Worm (Caenorhabditis elegans): ENCODE data around the gene tag-267.

Gene tag-267

ce11 chrIII:658357-658756, 17.8 kb downstream of the tag-267 start, which contains the start of gene C09F5.1 (continued):
- no peak for TF ChIP-seq egl-27 (tag; optimal IDR thresholded peaks at IDR 0.05)
- TF ChIP-seq nhr-90 (tag; optimal IDR thresholded peaks at IDR 0.05; ENCODE audit: poor library complexity): peak; percentile 16

ce11 chrIII:665173-665757, 24.7 kb downstream of the tag-267 start, which contains the start of gene C09F5.3:
C09F5.3 (minus strand) TSS chrIII:665266.
- TF ChIP-seq C16A3.4 (tag; optimal IDR thresholded peaks at IDR 0.05) (no peak), nhr-71 (tag; optimal IDR thresholded peaks at IDR 0.05) (no peak), alr-1 (tag; optimal IDR thresholded peaks at IDR 0.05; ENCODE audit: borderline replicate concordance) (no peak), sox-4 (tag; optimal IDR thresholded peaks at IDR 0.05) (no peak), nhr-237 (tag; optimal IDR thresholded peaks at IDR 0.05) (no peak), mdl-1 (tag; optimal IDR thresholded peaks at IDR 0.05) (no peak)

- peak; percentile 48 for TF ChIP-seq ceh-8 (GFP tag; optimal IDR thresholded peaks at IDR 0.05)
- no peak for TF ChIP-seq pqm-1 (tag; optimal IDR thresholded peaks at IDR 0.05)
- peak; percentile 16 for TF ChIP-seq jun-1 (tag; optimal IDR thresholded peaks at IDR 0.05)
- TF ChIP-seq ztf-4 (tag; optimal IDR thresholded peaks at IDR 0.05): peak; percentile 58
- peak; percentile 40; the same call in 1 of the 2 replicates for TF ChIP-seq mab-9 (GFP tag; IDR thresholded peaks at IDR 0.05)
- TF ChIP-seq skn-1 (tag; optimal IDR thresholded peaks at IDR 0.05): peak; percentile 30
- TF ChIP-seq dsc-1 (tag; optimal IDR thresholded peaks at IDR 0.05): peak; percentile 70
- TF ChIP-seq mdl-1 (tag; optimal IDR thresholded peaks at IDR 0.05): peak in 1 of 2 experiments; percentile 34
- peak; percentile 79 for TF ChIP-seq snu-23 (GFP tag; optimal IDR thresholded peaks at IDR 0.05)
- TF ChIP-seq ceh-82 (tag; optimal IDR thresholded peaks at IDR 0.05): peak; percentile 57 to 91 (median 76)
- TF ChIP-seq nhr-20 (tag; optimal IDR thresholded peaks at IDR 0.05): peak; percentile 38
- TF ChIP-seq nhr-19 (GFP tag; conservative IDR thresholded peaks at IDR 0.05): 0 out of 2 replicates have a peak, but pooled peaks have one; percentile 9
- TF ChIP-seq unc-86 (tag; optimal IDR thresholded peaks at IDR 0.05): peak; percentile 86
- TF ChIP-seq ces-1 (GFP tag; optimal IDR thresholded peaks at IDR 0.05): peak; percentile 50
- TF ChIP-seq isw-1 (GFP tag; IDR thresholded peaks at IDR 0.05): peak; percentile 66
- no peak for TF ChIP-seq Y116A8C.19 (tag; optimal IDR thresholded peaks at IDR 0.05; ENCODE audit: borderline replicate concordance)
- peak; percentile 79 for TF ChIP-seq nhr-47 (tag; optimal IDR thresholded peaks at IDR 0.05)
- TF ChIP-seq dpl-1 (GFP tag; optimal IDR thresholded peaks at IDR 0.05): peak in 1 of 3 experiments; percentile 29
- TF ChIP-seq zag-1 (tag; optimal IDR thresholded peaks at IDR 0.05): no peak
- no peak for TF ChIP-seq efl-3 (GFP tag; optimal IDR thresholded peaks at IDR 0.05)
- peak; percentile 8 for TF ChIP-seq lin-13 (GFP tag; optimal IDR thresholded peaks at IDR 0.05)
- peak; percentile 42 to 47 for TF ChIP-seq efl-1 (optimal IDR thresholded peaks at IDR 0.05)
- no peak for TF ChIP-seq efl-1 (GFP tag; optimal IDR thresholded peaks at IDR 0.05 in 1 of 2)
- TF ChIP-seq nhr-237 (tag; optimal IDR thresholded peaks at IDR 0.05): no peak
- peak; percentile 53 for TF ChIP-seq rnt-1 (tag; optimal IDR thresholded peaks at IDR 0.05)
- no peak for TF ChIP-seq alr-1 (tag; optimal IDR thresholded peaks at IDR 0.05; ENCODE audit: borderline replicate concordance)
- TF ChIP-seq xbp-1 (tag; optimal IDR thresholded peaks at IDR 0.05): peak; percentile 55
- TF ChIP-seq nhr-71 (tag; optimal IDR thresholded peaks at IDR 0.05): peak; percentile 79
- TF ChIP-seq lin-35 (GFP tag; optimal IDR thresholded peaks at IDR 0.05): peak in 1 of 2 experiments; percentile 27
- TF ChIP-seq snpc-4 (tag; optimal IDR thresholded peaks at IDR 0.05): peak; percentile 55
- peak; percentile 96 for TF ChIP-seq lin-14 (GFP tag; optimal IDR thresholded peaks at IDR 0.05)
- TF ChIP-seq ets-5 (GFP tag; IDR thresholded peaks at IDR 0.05): no peak
- peak; percentile 55 for TF ChIP-seq fos-1 (tag; optimal IDR thresholded peaks at IDR 0.05)
- TF ChIP-seq mep-1 (tag; optimal IDR thresholded peaks at IDR 0.05): peak; percentile 64
- no peak for TF ChIP-seq pax-3 (tag; optimal IDR thresholded peaks at IDR 0.05)
- TF ChIP-seq grh-1 (GFP tag; IDR thresholded peaks at IDR 0.05): no peak
- TF ChIP-seq lsy-2 (tag; optimal IDR thresholded peaks at IDR 0.05): peak; percentile 42 to 70
- TF ChIP-seq unc-130 (tag; optimal IDR thresholded peaks at IDR 0.05): peak; percentile 42
- TF ChIP-seq irx-1 (tag; optimal IDR thresholded peaks at IDR 0.05): peak; percentile 47
- peak; percentile 8 for TF ChIP-seq lin-15B (tag; optimal IDR thresholded peaks at IDR 0.05)
- no peak for TF ChIP-seq nhr-84 (tag; optimal IDR thresholded peaks at IDR 0.05)
- TF ChIP-seq egl-13 (tag; optimal IDR thresholded peaks at IDR 0.05): peak; percentile 80
Observed at ce11 chrIII:668303-668893, 27.8 kb downstream of the tag-267 start, which contains the start of gene W02B3.3. W02B3.3 (minus strand) TSS chrIII:668433.

Data from whole organism, L1 larva.